Fruit fly (Drosophila melanogaster) whole organism, prepupa: ENCODE data around the gene CG9547.

Experiments used
- CG11902 ChIP-seq: fragments of 200-800 bp; sonication (Bioruptor generic); optimal IDR thresholded peaks from 3 replicates; lab custom pipeline; 2016; ENCODE audit warnings: missing biosample characterization, missing genetic modification characterization
- CG6163 ChIP-seq: fragments of 200-800 bp; sonication (Bioruptor generic); IDR thresholded peaks from 3 replicates; pipeline ENCODE4 v1.3.6; 2022; ENCODE audit warnings: missing biosample characterization, missing genetic modification characterization
- CG6808 ChIP-seq: fragments of 200-800 bp; sonication (Bioruptor generic); optimal IDR thresholded peaks from 3 replicates; lab custom pipeline; 2017; ENCODE audit warnings: missing biosample characterization, missing genetic modification characterization, mild to moderate bottlenecking, moderate library complexity, missing genetic modification reagents
- CG7368 ChIP-seq: fragments of 200-800 bp; sonication (Bioruptor generic); optimal IDR thresholded peaks from 3 replicates; lab custom pipeline; 2016; ENCODE audit warnings: missing biosample characterization, missing genetic modification characterization
- Ets21C ChIP-seq: fragments of 200-800 bp; sonication (Bioruptor generic); optimal IDR thresholded peaks from 3 replicates; lab custom pipeline; 2016; ENCODE audit warnings: missing biosample characterization, missing genetic modification characterization
- fkh ChIP-seq: fragments of 200-800 bp; sonication (Bioruptor generic); optimal IDR thresholded peaks from 3 replicates; lab custom pipeline; 2017; ENCODE audit warnings: missing biosample characterization, mild to moderate bottlenecking, missing genetic modification characterization, moderate library complexity

DNA sequence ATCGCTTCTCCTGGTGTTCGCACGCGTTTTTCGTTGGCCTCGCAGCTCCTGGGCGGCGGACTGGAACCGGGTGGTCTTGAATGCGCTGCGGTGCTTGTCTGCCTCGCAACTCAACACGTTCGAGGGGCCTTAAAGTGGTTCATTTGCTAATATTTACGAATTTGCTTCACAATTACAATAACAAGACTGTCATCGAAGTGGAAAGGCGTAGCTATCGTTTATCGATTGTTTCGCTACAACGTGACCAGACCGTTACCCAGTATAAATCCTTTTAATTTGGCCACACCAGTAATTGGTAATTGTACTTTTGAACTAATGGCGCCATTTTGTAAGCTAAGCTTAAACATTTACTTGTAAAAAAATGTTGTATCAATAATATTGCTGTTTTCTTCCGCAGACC lies 17.6 kb downstream of the CG9547 start, which contains the start of gene CG9536:
- TF ChIP-seq fkh (GFP tag; lab: Kevin White, UChicago) (peak; percentile 7), Ets21C (GFP tag; lab: Kevin White, UChicago) (no peak), CG7368 (GFP tag; lab: Kevin White, UChicago) (no peak), CG6808 (no peak), CG11902 (GFP tag; lab: Kevin White, UChicago) (no peak), CG6163 (GFP tag; lab: Robert Waterston, UW) (no peak)
